Fruit fly (Drosophila melanogaster): ENCODE data around the gene CG42354.

The CG42354 gene

DNA sequence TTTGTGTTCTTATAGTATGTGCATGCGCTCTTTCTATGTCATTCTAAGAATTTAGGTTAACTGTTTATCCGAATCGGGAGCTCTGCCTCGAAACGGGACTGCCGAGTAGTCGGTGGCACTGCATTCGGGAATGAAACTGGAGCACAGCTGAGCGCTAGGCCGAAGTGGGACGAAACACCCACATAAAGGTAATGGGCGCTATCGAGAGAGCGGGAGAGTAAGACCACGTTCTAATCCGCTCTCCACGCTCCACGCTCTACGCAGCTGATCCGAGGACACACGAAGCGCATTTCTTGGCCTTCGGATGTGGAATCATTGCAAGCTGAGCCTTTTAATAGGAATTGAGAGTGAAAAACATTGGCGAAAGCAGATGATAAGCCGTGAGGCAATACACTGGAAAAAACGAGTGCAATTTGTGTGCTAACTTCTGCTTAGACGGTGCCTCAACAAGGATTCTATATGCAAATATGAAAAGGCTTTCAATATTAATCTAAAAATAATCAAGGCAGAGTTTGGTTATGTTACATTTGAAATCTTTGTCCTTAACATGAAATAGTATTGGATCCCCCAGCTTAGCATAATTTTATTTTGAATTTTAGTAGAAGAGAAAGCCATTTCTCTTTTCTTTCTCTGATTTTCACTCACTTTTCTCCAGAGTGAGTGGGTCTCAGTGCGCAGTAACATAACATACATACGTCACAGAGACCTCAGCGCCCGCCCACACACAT lies 18.7 kb downstream of the CG42354 start (continued):
- no peak for TF ChIP-seq CG15479 (GFP tag; optimal IDR thresholded peaks at IDR 0.05)
- TF ChIP-seq lov (optimal IDR thresholded peaks at IDR 0.05), result no peak
- TF ChIP-seq lov (GFP tag; IDR thresholded peaks at IDR 0.05), result no peak
- no peak for TF ChIP-seq inv (GFP tag; IDR thresholded peaks at IDR 0.05; ENCODE audit: partially characterized antibody)
- no peak for TF ChIP-seq lab (GFP tag; optimal IDR thresholded peaks at IDR 0.05)
- TF ChIP-seq nerfin-2 (GFP tag; IDR thresholded peaks at IDR 0.05; ENCODE audit: partially characterized antibody), result no peak
- TF ChIP-seq wdn (GFP tag; IDR thresholded peaks at IDR 0.05), result no peak
- TF ChIP-seq phol (tag; optimal IDR thresholded peaks at IDR 0.05), result peak; percentile 38
- TF ChIP-seq CG7745 (tag; optimal IDR thresholded peaks at IDR 0.05), result no peak
- TF ChIP-seq CG43689 (GFP tag; IDR thresholded peaks at IDR 0.05), result no peak
- TF ChIP-seq CG32772 (GFP tag; IDR thresholded peaks at IDR 0.05), result no peak
- no peak for TF ChIP-seq CG7928 (GFP tag; optimal IDR thresholded peaks at IDR 0.05)
- no peak for TF ChIP-seq mirr (GFP tag; optimal IDR thresholded peaks at IDR 0.05)
- no peak for TF ChIP-seq Doc2 (GFP tag; IDR thresholded peaks at IDR 0.05)
- TF ChIP-seq CG4328 (GFP tag; optimal IDR thresholded peaks at IDR 0.05), result no peak
- no peak for TF ChIP-seq trh (GFP tag; optimal IDR thresholded peaks at IDR 0.05)
- TF ChIP-seq stwl (tag; optimal IDR thresholded peaks at IDR 0.05), result no peak
- TF ChIP-seq pan (optimal IDR thresholded peaks at IDR 0.05), result no peak
- peak in 1 of 2 experiments; percentile 25 for TF ChIP-seq pan (GFP tag; optimal IDR thresholded peaks at IDR 0.05 in 1 of 2, IDR thresholded peaks at IDR 0.05 in 1 of 2)
- no peak for TF ChIP-seq az2 (GFP tag; optimal IDR thresholded peaks at IDR 0.05)
- no peak for TF ChIP-seq gcm (GFP tag; optimal IDR thresholded peaks at IDR 0.05)
- no peak for TF ChIP-seq schlank (tag; optimal IDR thresholded peaks at IDR 0.05)
- TF ChIP-seq fd3F (GFP tag; optimal IDR thresholded peaks at IDR 0.05), result no peak
- TF ChIP-seq CG3838 (GFP tag; optimal IDR thresholded peaks at IDR 0.05), result no peak
- TF ChIP-seq sr (GFP tag; IDR thresholded peaks at IDR 0.05), result no peak
- TF ChIP-seq CG14050 (GFP tag; IDR thresholded peaks at IDR 0.05), result no peak
- no peak for TF ChIP-seq CG1832 (GFP tag; optimal IDR thresholded peaks at IDR 0.05)
- TF ChIP-seq Meics (GFP tag; optimal IDR thresholded peaks at IDR 0.05), result peak; percentile 42
- TF ChIP-seq ara (GFP tag; IDR thresholded peaks at IDR 0.05), result no peak
- peak; percentile 21 for TF ChIP-seq CG1603 (tag; optimal IDR thresholded peaks at IDR 0.05)
- TF ChIP-seq bcd (GFP tag; optimal IDR thresholded peaks at IDR 0.05), result no peak
- TF ChIP-seq tx (GFP tag; optimal IDR thresholded peaks at IDR 0.05), result no peak
- no peak for TF ChIP-seq CG6254 (GFP tag; optimal IDR thresholded peaks at IDR 0.05)
- TF ChIP-seq Trl (optimal IDR thresholded peaks at IDR 0.05), result peak; percentile 32 to 62
- TF ChIP-seq Trl (GFP tag; optimal IDR thresholded peaks at IDR 0.05), result no peak
- no peak for TF ChIP-seq p53 (GFP tag; optimal IDR thresholded peaks at IDR 0.05)
- no peak for TF ChIP-seq MESR4 (GFP tag; optimal IDR thresholded peaks at IDR 0.05)
- no peak for TF ChIP-seq h (optimal IDR thresholded peaks at IDR 0.05)
- peak; percentile 51; the same call in 1 of the 3 replicates for TF ChIP-seq z (GFP tag; IDR thresholded peaks at IDR 0.05)
- no peak for TF ChIP-seq CG2875 (GFP tag; optimal IDR thresholded peaks at IDR 0.05)
- no peak for TF ChIP-seq hb (GFP tag; IDR thresholded peaks at IDR 0.05; ENCODE audit: partially characterized antibody)
- TF ChIP-seq oc (tag; optimal IDR thresholded peaks at IDR 0.05), result no peak
- TF ChIP-seq ac (GFP tag; optimal IDR thresholded peaks at IDR 0.05), result no peak
- TF ChIP-seq CG11456 (GFP tag; IDR thresholded peaks at IDR 0.05), result no peak
- TF ChIP-seq Opbp (GFP tag; IDR thresholded peaks at IDR 0.05; ENCODE audit: partially characterized antibody), result no peak
- no peak for TF ChIP-seq jing (GFP tag; optimal IDR thresholded peaks at IDR 0.05)
- TF ChIP-seq CG4707 (GFP tag; optimal IDR thresholded peaks at IDR 0.05), result no peak
- TF ChIP-seq CG9876 (GFP tag; optimal IDR thresholded peaks at IDR 0.05), result no peak
- TF ChIP-seq CG34422 (GFP tag; IDR thresholded peaks at IDR 0.05), result no peak
- TF ChIP-seq CG18619 (GFP tag; optimal IDR thresholded peaks at IDR 0.05), result peak; percentile 31
- peak; percentile 39 for TF ChIP-seq CG30403 (GFP tag; optimal IDR thresholded peaks at IDR 0.05)
